Fruit fly (Drosophila melanogaster) S2 (cell line): ENCODE data around the gene MME1.

ENCODE experiments used
- CG8478 ChIP-seq: fragments of >200 bp; optimal IDR thresholded peaks from 2 replicates; lab custom pipeline; 2018
- CTCF ChIP-seq, 2 experiments: fragments of >200 bp; optimal IDR thresholded peaks; 2 replicates each; lab custom pipeline; 2018

DNA sequence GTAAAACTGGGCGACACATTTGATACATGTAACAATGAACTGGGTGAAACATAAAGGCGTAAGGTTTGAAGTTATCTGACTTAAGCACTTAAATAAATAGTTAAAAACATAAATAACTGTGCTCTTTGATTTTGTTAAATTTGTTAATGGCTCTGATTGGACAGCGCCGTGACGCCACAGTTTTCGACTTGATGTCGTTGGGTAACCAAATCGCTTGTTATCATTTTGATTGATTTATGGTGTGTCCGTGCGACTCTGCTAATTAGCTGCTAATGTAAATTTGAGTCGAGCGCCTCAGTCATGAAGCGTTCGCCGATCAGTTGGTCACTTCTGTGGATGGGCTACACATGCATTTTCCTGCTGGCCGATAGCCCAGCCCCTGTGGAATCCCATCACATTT, 40.4 kb downstream of the MME1 start, which contains the start of gene Ugt307A1:
- no peak for TF ChIP-seq CG8478 (lab: Kevin White, UChicago)
- no peak for TF ChIP-seq CTCF (optimal IDR thresholded peaks at IDR 0.05; lab: Kevin White, UChicago)
